Worm (Caenorhabditis elegans) whole organism, L4 larva: ENCODE measurements around the gene spin-4.

Source experiments
- T26A8.4 ChIP-seq: fragments of 200-800 bp; sonication (Bioruptor generic); IDR thresholded peaks from 2 replicates; pipeline ENCODE4 v1.3.6; 2022; ENCODE audit warnings: missing genetic modification characterization, missing compliant biosample characterization
- ZK337.2 ChIP-seq: fragments of 200-800 bp; sonication (Bioruptor generic); IDR thresholded peaks from 2 replicates; pipeline ENCODE4 v1.3.6; 2022; ENCODE audit warnings: missing genetic modification reagents, missing genetic modification characterization, missing compliant biosample characterization
- aha-1 ChIP-seq: fragments of 150-350 bp; peaks from one replicate; lab custom pipeline; 2014; ENCODE audit warnings: missing biosample characterization, missing genetic modification characterization
- ctbp-1 ChIP-seq: fragments of 200-800 bp; sonication (Bioruptor generic); IDR thresholded peaks from 2 replicates; pipeline ENCODE4 v1.3.6; 2022; ENCODE audit warnings: missing genetic modification reagents, missing genetic modification characterization, missing compliant biosample characterization
- daf-16 ChIP-seq, 3 experiments: sonication (generic microtip); optimal IDR thresholded peaks; 2 replicates each; lab custom pipeline; 2016 to 2017; ENCODE audit warnings: missing genetic modification characterization in 3 of 3, missing genetic modification reagents in 3 of 3, mild to moderate bottlenecking in 2 of 3, missing compliant biosample characterization in 2 of 3, missing biosample characterization in 1 of 3, moderate library complexity in 1 of 3
- dmd-6 ChIP-seq: fragments of 200-800 bp; sonication (Bioruptor generic); IDR thresholded peaks from 2 replicates; pipeline ENCODE4 v1.3.6; 2022; ENCODE audit warnings: missing genetic modification reagents, missing genetic modification characterization, missing compliant biosample characterization
- dmd-8 ChIP-seq: fragments of 200-800 bp; sonication (Bioruptor generic); IDR thresholded peaks from 2 replicates; pipeline ENCODE4 v1.3.6; 2022; ENCODE audit warnings: missing genetic modification characterization, missing compliant biosample characterization
- dmd-9 ChIP-seq: fragments of 200-800 bp; sonication (Bioruptor generic); IDR thresholded peaks from 2 replicates; pipeline ENCODE4 v1.3.6; 2022; ENCODE audit warnings: missing genetic modification reagents, missing genetic modification characterization, missing compliant biosample characterization
- dpl-1 ChIP-seq: fragments of 150-350 bp; optimal IDR thresholded peaks from 2 replicates; lab custom pipeline; 2014; ENCODE audit warnings: missing biosample characterization, missing genetic modification reagents, missing genetic modification characterization
- dve-1 ChIP-seq: sonication (generic microtip); optimal IDR thresholded peaks from 2 replicates; lab custom pipeline; 2017; ENCODE audit warnings: antibody characterized with exemption, mild to moderate bottlenecking, missing genetic modification characterization, missing compliant biosample characterization; ENCODE audit not compliant: insufficient read depth
- egl-43 ChIP-seq: fragments of 200-800 bp; sonication (Bioruptor generic); IDR thresholded peaks from 2 replicates; pipeline ENCODE4 v1.3.6; 2022; ENCODE audit warnings: missing genetic modification reagents, missing genetic modification characterization, missing compliant biosample characterization
- hlh-11 ChIP-seq: fragments of 200-800 bp; sonication (Bioruptor generic); optimal IDR thresholded peaks from 2 replicates; lab custom pipeline; 2018; ENCODE audit warnings: mild to moderate bottlenecking, missing genetic modification characterization, missing compliant biosample characterization
- hlh-30 ChIP-seq: sonication (generic microtip); optimal IDR thresholded peaks from 2 replicates; lab custom pipeline; 2017; ENCODE audit warnings: antibody characterized with exemption, mild to moderate bottlenecking, missing genetic modification characterization, missing compliant biosample characterization; ENCODE audit not compliant: insufficient read depth
- hmg-1.1 ChIP-seq: fragments of 200-800 bp; sonication (Bioruptor generic); IDR thresholded peaks from 2 replicates; pipeline ENCODE4 v1.3.6; 2022; ENCODE audit warnings: missing genetic modification reagents, missing genetic modification characterization, missing compliant biosample characterization
- lin-15B ChIP-seq: fragments of 150-350 bp; sonication (generic microtip); optimal IDR thresholded peaks from 3 replicates; lab custom pipeline; 2014; ENCODE audit warnings: missing biosample characterization, missing genetic modification characterization
- lin-38 ChIP-seq: fragments of 200-800 bp; sonication (Bioruptor generic); IDR thresholded peaks from 2 replicates; pipeline ENCODE4 v1.3.6; 2022; ENCODE audit warnings: missing genetic modification reagents, missing genetic modification characterization, missing compliant biosample characterization
- lsy-2 ChIP-seq, 2 experiments: fragments of 150-350 bp in 1 of 2; sonication (generic microtip) in 1 of 2; optimal IDR thresholded peaks; 2 replicates each; lab custom pipeline; 2014 to 2017; ENCODE audit warnings: missing biosample characterization in 2 of 2, missing genetic modification characterization in 2 of 2
- madf-9 ChIP-seq: fragments of 200-800 bp; sonication (Bioruptor generic); conservative IDR thresholded peaks from 2 replicates; pipeline ENCODE4 v1.3.6; 2022; ENCODE audit warnings: missing genetic modification reagents, missing genetic modification characterization, missing compliant biosample characterization
- mep-1 ChIP-seq: fragments of 150-350 bp; sonication (generic microtip); optimal IDR thresholded peaks from 3 replicates; lab custom pipeline; 2014; ENCODE audit warnings: missing biosample characterization, missing genetic modification characterization
- mes-2 ChIP-seq: sonication (generic microtip); optimal IDR thresholded peaks from 2 replicates; lab custom pipeline; 2016; ENCODE audit warnings: missing genotype, mild to moderate bottlenecking, missing genetic modification characterization, missing compliant biosample characterization; ENCODE audit not compliant: poor library complexity, severe bottlenecking
- nhr-25 ChIP-seq: sonication (generic microtip); optimal IDR thresholded peaks from 2 replicates; lab custom pipeline; 2017; ENCODE audit warnings: missing genetic modification characterization, mild to moderate bottlenecking, missing compliant biosample characterization, antibody characterized with exemption, moderate library complexity, borderline replicate concordance; ENCODE audit not compliant: insufficient read depth
- nhr-6 ChIP-seq: fragments of 150-350 bp; optimal IDR thresholded peaks from 2 replicates; lab custom pipeline; 2014; ENCODE audit warnings: missing biosample characterization, missing genetic modification characterization
- nhr-77 ChIP-seq: fragments of 150-350 bp; optimal IDR thresholded peaks from 2 replicates; lab custom pipeline; 2014; ENCODE audit warnings: missing biosample characterization, missing genetic modification characterization
- rbr-2 ChIP-seq: sonication (generic microtip); optimal IDR thresholded peaks from 2 replicates; lab custom pipeline; 2016; ENCODE audit warnings: missing genotype, missing genetic modification characterization, missing compliant biosample characterization
- spr-1 ChIP-seq: sonication (generic microtip); optimal IDR thresholded peaks from 2 replicates; lab custom pipeline; 2016; ENCODE audit warnings: mild to moderate bottlenecking, missing genetic modification characterization, missing compliant biosample characterization
- tra-1 ChIP-seq: fragments of 200-800 bp; sonication (Bioruptor generic); IDR thresholded peaks from 2 replicates; pipeline ENCODE4 v1.3.6; 2022; ENCODE audit warnings: missing genetic modification reagents, missing genetic modification characterization, missing compliant biosample characterization
- unc-130 ChIP-seq: sonication (generic microtip); optimal IDR thresholded peaks from 2 replicates; lab custom pipeline; 2016; ENCODE audit warnings: missing genetic modification reagents, missing genetic modification characterization, missing compliant biosample characterization
- unc-62 ChIP-seq, 3 experiments: fragments of 150-350 bp in 1 of 3; sonication (generic microtip); optimal IDR thresholded peaks in 2 of 3; peaks in 1 of 3; 1 replicate in 1 of 3; 2 replicates in 2 of 3; lab custom pipeline; 2014 to 2017; ENCODE audit warnings: missing biosample characterization in 3 of 3, missing genetic modification characterization in 3 of 3, missing genetic modification reagents in 3 of 3, missing genotype in 1 of 3
- vab-7 ChIP-seq: fragments of 200-800 bp; sonication (Bioruptor generic); IDR thresholded peaks from 2 replicates; pipeline ENCODE4 v1.3.6; 2022; ENCODE audit warnings: missing genetic modification reagents, missing genetic modification characterization, missing compliant biosample characterization
- zfp-2 ChIP-seq: sonication (generic microtip); optimal IDR thresholded peaks from 2 replicates; lab custom pipeline; 2016; ENCODE audit warnings: mild to moderate bottlenecking, missing genetic modification characterization, missing compliant biosample characterization
- zip-11 ChIP-seq: fragments of 200-800 bp; sonication (Bioruptor generic); IDR thresholded peaks from 2 replicates; pipeline ENCODE4 v1.3.6; 2022; ENCODE audit warnings: missing genetic modification characterization, missing compliant biosample characterization

The spin-4 gene

ce11 chrIII:12711217-12711616 lies 23.1 kb downstream of the spin-4 start, which contains the start of gene hut-1:
TSS of gene hut-1 (plus strand) at chrIII:12711560.
- TF ChIP-seq aha-1 (tag; lab: Kevin White, UChicago) (peak; percentile 89), mep-1 (tag; lab: Kevin White, UChicago) (peak; percentile 8), hlh-30 (tag; lab: Kevin White, UChicago) (peak; percentile 10), dmd-6 (GFP tag; lab: Robert Waterston, UW) (0 out of 2 replicates have a peak, but pooled peaks have one; percentile 14), mes-2 (tag; lab: Kevin White, UChicago) (peak; percentile 66), spr-1 (tag; lab: Kevin White, UChicago) (no peak), dve-1 (tag; lab: Kevin White, UChicago) (peak; percentile 49), lin-38 (GFP tag; lab: Robert Waterston, UW) (peak; percentile 38), daf-16 (GFP tag; optimal IDR thresholded peaks at IDR 0.05; lab: Kevin White, UChicago) (peak in 1 of 2 experiments; percentile 2), daf-16 (tag; optimal IDR thresholded peaks at IDR 0.05; lab: Kevin White, UChicago) (peak; percentile 27), nhr-25 (tag; lab: Kevin White, UChicago) (no peak), dpl-1 (GFP tag; lab: Kevin White, UChicago) (peak; percentile 83), lsy-2 (tag; optimal IDR thresholded peaks at IDR 0.05; lab: Kevin White, UChicago) (peak in 1 of 2 experiments; percentile 72), zip-11 (GFP tag; lab: Robert Waterston, UW) (no peak), zfp-2 (tag; lab: Kevin White, UChicago) (no peak), dmd-9 (GFP tag; lab: Robert Waterston, UW) (peak; percentile 51; the same call in 1 of the 2 replicates), ctbp-1 (peak; percentile 35; the same call in 1 of the 2 replicates)

ce11 chrIII:12711682-12712081 lies 23.6 kb downstream of the spin-4 start:
- TF ChIP-seq nhr-77 (tag; lab: Kevin White, UChicago) (no peak), nhr-6 (no peak), lin-15B (no peak), vab-7 (GFP tag; lab: Robert Waterston, UW) (no peak), dpl-1 (GFP tag; lab: Kevin White, UChicago) (no peak), unc-62 (GFP tag; optimal IDR thresholded peaks at IDR 0.05 in 1 of 2; lab: Kevin White, UChicago) (peak in 1 of 2 experiments; percentile 61), unc-62 (tag; optimal IDR thresholded peaks at IDR 0.05; lab: Kevin White, UChicago) (no peak)

ce11 chrIII:12713862-12714261 lies 25.7 kb downstream of the spin-4 start:
- TF ChIP-seq tra-1 (no peak), lin-38 (GFP tag; lab: Robert Waterston, UW) (peak; percentile 33; the same call in 1 of the 2 replicates), dpl-1 (GFP tag; lab: Kevin White, UChicago) (peak; percentile 32), hlh-11 (tag; lab: Kevin White, UChicago) (peak; percentile 1), spr-1 (tag; lab: Kevin White, UChicago) (no peak), hlh-30 (tag; lab: Kevin White, UChicago) (peak; percentile 35), dve-1 (tag; lab: Kevin White, UChicago) (peak; percentile 6), rbr-2 (tag; lab: Kevin White, UChicago) (peak; percentile 6), lsy-2 (tag; optimal IDR thresholded peaks at IDR 0.05; lab: Kevin White, UChicago) (peak in 1 of 2 experiments; percentile 3), T26A8.4 (GFP tag; lab: Robert Waterston, UW) (0 out of 2 replicates have a peak, but pooled peaks have one; percentile 32), madf-9 (GFP tag; lab: Robert Waterston, UW) (no peak), unc-130 (peak; percentile 6), egl-43 (GFP tag; lab: Robert Waterston, UW) (0 out of 2 replicates have a peak, but pooled peaks have one; percentile 52), mes-2 (tag; lab: Kevin White, UChicago) (peak; percentile 60), dmd-8 (GFP tag; lab: Robert Waterston, UW) (no peak), unc-62 (GFP tag; optimal IDR thresholded peaks at IDR 0.05 in 1 of 2; lab: Kevin White, UChicago) (no peak), unc-62 (tag; optimal IDR thresholded peaks at IDR 0.05; lab: Kevin White, UChicago) (no peak), ZK337.2 (GFP tag; lab: Robert Waterston, UW) (no peak), hmg-1.1 (GFP tag; lab: Robert Waterston, UW) (no peak)
